Worm (Caenorhabditis elegans): ENCODE measurements around the gene nhr-76.

- TF ChIP-seq pha-4 (tag; optimal IDR thresholded peaks at IDR 0.05) = no peak
- no peak for TF ChIP-seq nfya-1 (tag; optimal IDR thresholded peaks at IDR 0.05)
- no peak for TF ChIP-seq ceh-22 (tag; optimal IDR thresholded peaks at IDR 0.05)
- no peak for TF ChIP-seq fax-1 (tag; optimal IDR thresholded peaks at IDR 0.05)
Measured at ce11 chrIV:625947-626548, 1.3 kb upstream of the nhr-76 start.
